Worm (Caenorhabditis elegans) whole organism, L4 larva: ENCODE measurements around the gene cdka-1.
A peak's percentile ranks its signal among the peaks of the same experiment; 100 is the strongest.

Experiments used
- D1046.2 ChIP-seq: fragments of 200-800 bp; sonication (Bioruptor generic); IDR thresholded peaks from 2 replicates; pipeline ENCODE4 v1.3.6; 2022; ENCODE audit warnings: missing genetic modification characterization, missing compliant biosample characterization
- F10B5.3 ChIP-seq: sonication (generic microtip); optimal IDR thresholded peaks from 2 replicates; lab custom pipeline; 2016; ENCODE audit warnings: mild to moderate bottlenecking, missing genetic modification characterization, missing compliant biosample characterization
- F26F4.8 ChIP-seq: fragments of 200-800 bp; sonication (Bioruptor generic); conservative IDR thresholded peaks from 2 replicates; pipeline ENCODE4 v1.3.6; 2022; ENCODE audit warnings: missing genetic modification characterization, missing compliant biosample characterization
- F37D6.2 ChIP-seq: sonication (generic microtip); optimal IDR thresholded peaks from 2 replicates; lab custom pipeline; 2016; ENCODE audit warnings: mild to moderate bottlenecking, missing genetic modification characterization, missing compliant biosample characterization
- F44E2.7 ChIP-seq: fragments of 200-800 bp; sonication (Bioruptor generic); IDR thresholded peaks from 2 replicates; pipeline ENCODE4 v2.1.2; 2022; ENCODE audit warnings: missing genetic modification characterization, missing compliant biosample characterization
- R02D3.7 ChIP-seq: fragments of 150-350 bp; sonication (generic microtip); optimal IDR thresholded peaks from 3 replicates; lab custom pipeline; 2014; ENCODE audit warnings: missing biosample characterization, missing genetic modification characterization
- T20F7.1 ChIP-seq: fragments of 200-800 bp; sonication (Bioruptor generic); optimal IDR thresholded peaks from 2 replicates; lab custom pipeline; 2018; ENCODE audit warnings: mild to moderate bottlenecking, missing genetic modification characterization, missing compliant biosample characterization
- T26A8.4 ChIP-seq: fragments of 200-800 bp; sonication (Bioruptor generic); IDR thresholded peaks from 2 replicates; pipeline ENCODE4 v1.3.6; 2022; ENCODE audit warnings: missing genetic modification characterization, missing compliant biosample characterization
- Y5F2A.4 ChIP-seq: fragments of 200-800 bp; sonication (Bioruptor generic); optimal IDR thresholded peaks from 2 replicates; lab custom pipeline; 2018; ENCODE audit warnings: mild to moderate bottlenecking, missing genetic modification characterization, missing compliant biosample characterization
- Y75B8A.6 ChIP-seq: fragments of 200-800 bp; sonication (Bioruptor generic); IDR thresholded peaks from 2 replicates; pipeline ENCODE4 v1.3.6; 2022; ENCODE audit warnings: missing genetic modification reagents, missing genetic modification characterization, missing compliant biosample characterization
- ZK337.2 ChIP-seq: fragments of 200-800 bp; sonication (Bioruptor generic); IDR thresholded peaks from 2 replicates; pipeline ENCODE4 v1.3.6; 2022; ENCODE audit warnings: missing genetic modification reagents, missing genetic modification characterization, missing compliant biosample characterization
- ZK546.5 ChIP-seq, 2 experiments: sonication (generic microtip); optimal IDR thresholded peaks; 2 replicates each; lab custom pipeline; 2017; ENCODE audit warnings: missing biosample characterization in 2 of 2, missing genetic modification characterization in 2 of 2
- aly-2 ChIP-seq: sonication (generic microtip); optimal IDR thresholded peaks from 2 replicates; lab custom pipeline; 2018; ENCODE audit warnings: missing biosample characterization, missing genetic modification characterization
- ama-1 ChIP-seq: fragments of 150-350 bp; optimal IDR thresholded peaks from 2 replicates; lab custom pipeline; 2014; ENCODE audit warnings: inconsistent platforms, mixed read lengths
- arid-1 ChIP-seq: fragments of 200-800 bp; sonication (Bioruptor generic); conservative IDR thresholded peaks from 2 replicates; pipeline ENCODE4 v1.3.6; 2022; ENCODE audit warnings: missing genetic modification reagents, missing genetic modification characterization, missing compliant biosample characterization
- attf-4 ChIP-seq: sonication (generic microtip); optimal IDR thresholded peaks from 3 replicates; lab custom pipeline; 2017; ENCODE audit warnings: missing biosample characterization, missing genetic modification characterization
- ceh-44 ChIP-seq: fragments of 200-800 bp; sonication (Bioruptor generic); IDR thresholded peaks from 2 replicates; pipeline ENCODE4 v1.3.6; 2022; ENCODE audit warnings: missing genetic modification reagents, missing genetic modification characterization, missing compliant biosample characterization
- daf-12 ChIP-seq: fragments of 150-350 bp; optimal IDR thresholded peaks from 2 replicates; lab custom pipeline; 2014; ENCODE audit warnings: missing biosample characterization, missing genetic modification reagents, missing genetic modification characterization
- daf-8 ChIP-seq: fragments of 200-800 bp; sonication (Bioruptor generic); IDR thresholded peaks from 2 replicates; pipeline ENCODE4 v1.3.6; 2022; ENCODE audit warnings: missing genetic modification characterization, missing compliant biosample characterization
- dmd-8 ChIP-seq: fragments of 200-800 bp; sonication (Bioruptor generic); IDR thresholded peaks from 2 replicates; pipeline ENCODE4 v1.3.6; 2022; ENCODE audit warnings: missing genetic modification characterization, missing compliant biosample characterization
- dpl-1 ChIP-seq: fragments of 150-350 bp; optimal IDR thresholded peaks from 2 replicates; lab custom pipeline; 2014; ENCODE audit warnings: missing biosample characterization, missing genetic modification reagents, missing genetic modification characterization
- hif-1 ChIP-seq, 2 experiments: sonication (generic microtip); optimal IDR thresholded peaks; 2 replicates each; lab custom pipeline; 2016 to 2017; ENCODE audit warnings: missing compliant biosample characterization in 2 of 2, missing genetic modification characterization in 2 of 2, missing genetic modification reagents in 2 of 2, missing genotype in 2 of 2, mild to moderate bottlenecking in 1 of 2
- hlh-11 ChIP-seq: fragments of 200-800 bp; sonication (Bioruptor generic); optimal IDR thresholded peaks from 2 replicates; lab custom pipeline; 2018; ENCODE audit warnings: mild to moderate bottlenecking, missing genetic modification characterization, missing compliant biosample characterization
- hlh-30 ChIP-seq: sonication (generic microtip); optimal IDR thresholded peaks from 2 replicates; lab custom pipeline; 2017; ENCODE audit warnings: antibody characterized with exemption, mild to moderate bottlenecking, missing genetic modification characterization, missing compliant biosample characterization; ENCODE audit not compliant: insufficient read depth
- hmg-1.1 ChIP-seq: fragments of 200-800 bp; sonication (Bioruptor generic); IDR thresholded peaks from 2 replicates; pipeline ENCODE4 v1.3.6; 2022; ENCODE audit warnings: missing genetic modification reagents, missing genetic modification characterization, missing compliant biosample characterization
- jun-1 ChIP-seq: fragments of 150-350 bp; optimal IDR thresholded peaks from 2 replicates; lab custom pipeline; 2014; ENCODE audit warnings: missing biosample characterization, missing genetic modification reagents, missing genetic modification characterization
- lim-7 ChIP-seq: fragments of 200-800 bp; sonication (Bioruptor generic); IDR thresholded peaks from 2 replicates; pipeline ENCODE4 v1.3.6; 2022; ENCODE audit warnings: missing genetic modification characterization, missing compliant biosample characterization
- lin-29 ChIP-seq: fragments of 200-800 bp; sonication (Bioruptor generic); IDR thresholded peaks from 2 replicates; pipeline ENCODE4 v1.3.6; 2022; ENCODE audit warnings: missing genetic modification reagents, missing genetic modification characterization, missing compliant biosample characterization
- lsy-2 ChIP-seq, 2 experiments: fragments of 150-350 bp in 1 of 2; sonication (generic microtip) in 1 of 2; optimal IDR thresholded peaks; 2 replicates each; lab custom pipeline; 2014 to 2017; ENCODE audit warnings: missing biosample characterization in 2 of 2, missing genetic modification characterization in 2 of 2
- mdl-1 ChIP-seq, 2 experiments: fragments of 150-350 bp in 1 of 2; sonication (generic microtip) in 1 of 2; optimal IDR thresholded peaks; 2 replicates each; lab custom pipeline; 2014 to 2017; ENCODE audit warnings: missing biosample characterization in 2 of 2, missing genetic modification characterization in 2 of 2
- mdt-29 ChIP-seq: fragments of 200-800 bp; sonication (Bioruptor generic); IDR thresholded peaks from 2 replicates; pipeline ENCODE4 v1.3.6; 2022; ENCODE audit warnings: missing genetic modification reagents, missing genetic modification characterization, missing compliant biosample characterization
- mxl-2 ChIP-seq: fragments of 200-800 bp; sonication (Bioruptor generic); conservative IDR thresholded peaks from 2 replicates; pipeline ENCODE4 v1.3.6; 2022; ENCODE audit warnings: missing genetic modification reagents, missing genetic modification characterization, missing compliant biosample characterization
- nhr-111 ChIP-seq: fragments of 200-800 bp; sonication (Bioruptor generic); optimal IDR thresholded peaks from 2 replicates; lab custom pipeline; 2018; ENCODE audit warnings: mild to moderate bottlenecking, missing genetic modification characterization, missing compliant biosample characterization
- nhr-25 ChIP-seq: sonication (generic microtip); optimal IDR thresholded peaks from 2 replicates; lab custom pipeline; 2017; ENCODE audit warnings: missing genetic modification characterization, mild to moderate bottlenecking, missing compliant biosample characterization, antibody characterized with exemption, moderate library complexity, borderline replicate concordance; ENCODE audit not compliant: insufficient read depth
- nhr-42 ChIP-seq: fragments of 200-800 bp; sonication (Bioruptor generic); IDR thresholded peaks from 2 replicates; pipeline ENCODE4 v1.3.6; 2022; ENCODE audit warnings: missing genetic modification characterization, missing compliant biosample characterization
- nhr-6 ChIP-seq: fragments of 150-350 bp; optimal IDR thresholded peaks from 2 replicates; lab custom pipeline; 2014; ENCODE audit warnings: missing biosample characterization, missing genetic modification characterization
- nhr-76 ChIP-seq: fragments of 150-350 bp; optimal IDR thresholded peaks from 2 replicates; lab custom pipeline; 2014; ENCODE audit warnings: missing biosample characterization, missing genetic modification characterization
- nhr-77 ChIP-seq: fragments of 150-350 bp; optimal IDR thresholded peaks from 2 replicates; lab custom pipeline; 2014; ENCODE audit warnings: missing biosample characterization, missing genetic modification characterization
- rbr-2 ChIP-seq: sonication (generic microtip); optimal IDR thresholded peaks from 2 replicates; lab custom pipeline; 2016; ENCODE audit warnings: missing genotype, missing genetic modification characterization, missing compliant biosample characterization
- saeg-2 ChIP-seq: fragments of 200-800 bp; sonication (Bioruptor generic); IDR thresholded peaks from 2 replicates; pipeline ENCODE4 v1.3.6; 2022; ENCODE audit warnings: missing genetic modification reagents, missing genetic modification characterization, missing compliant biosample characterization
- skn-1 ChIP-seq: fragments of 150-350 bp; optimal IDR thresholded peaks from 2 replicates; lab custom pipeline; 2014; ENCODE audit warnings: missing biosample characterization, missing genetic modification characterization
- spr-1 ChIP-seq: sonication (generic microtip); optimal IDR thresholded peaks from 2 replicates; lab custom pipeline; 2016; ENCODE audit warnings: mild to moderate bottlenecking, missing genetic modification characterization, missing compliant biosample characterization
- tag-97 ChIP-seq: fragments of 200-800 bp; sonication (Bioruptor generic); IDR thresholded peaks from 2 replicates; pipeline ENCODE4 v1.3.6; 2022; ENCODE audit warnings: missing genetic modification characterization, missing compliant biosample characterization
- tra-1 ChIP-seq: fragments of 200-800 bp; sonication (Bioruptor generic); IDR thresholded peaks from 2 replicates; pipeline ENCODE4 v1.3.6; 2022; ENCODE audit warnings: missing genetic modification reagents, missing genetic modification characterization, missing compliant biosample characterization
- unc-39 ChIP-seq: sonication (generic microtip); optimal IDR thresholded peaks from 2 replicates; lab custom pipeline; 2017; ENCODE audit warnings: missing biosample characterization, missing genetic modification characterization
- zfp-2 ChIP-seq: sonication (generic microtip); optimal IDR thresholded peaks from 2 replicates; lab custom pipeline; 2016; ENCODE audit warnings: mild to moderate bottlenecking, missing genetic modification characterization, missing compliant biosample characterization
- zip-11 ChIP-seq: fragments of 200-800 bp; sonication (Bioruptor generic); IDR thresholded peaks from 2 replicates; pipeline ENCODE4 v1.3.6; 2022; ENCODE audit warnings: missing genetic modification characterization, missing compliant biosample characterization
- zip-2 ChIP-seq: fragments of 150-350 bp; optimal IDR thresholded peaks from 2 replicates; lab custom pipeline; 2014; ENCODE audit warnings: missing biosample characterization, missing genetic modification characterization
- ztf-11 ChIP-seq: fragments of 150-350 bp; optimal IDR thresholded peaks from 2 replicates; lab custom pipeline; 2014; ENCODE audit warnings: missing biosample characterization, missing genetic modification characterization

cdka-1 gene

DNA sequence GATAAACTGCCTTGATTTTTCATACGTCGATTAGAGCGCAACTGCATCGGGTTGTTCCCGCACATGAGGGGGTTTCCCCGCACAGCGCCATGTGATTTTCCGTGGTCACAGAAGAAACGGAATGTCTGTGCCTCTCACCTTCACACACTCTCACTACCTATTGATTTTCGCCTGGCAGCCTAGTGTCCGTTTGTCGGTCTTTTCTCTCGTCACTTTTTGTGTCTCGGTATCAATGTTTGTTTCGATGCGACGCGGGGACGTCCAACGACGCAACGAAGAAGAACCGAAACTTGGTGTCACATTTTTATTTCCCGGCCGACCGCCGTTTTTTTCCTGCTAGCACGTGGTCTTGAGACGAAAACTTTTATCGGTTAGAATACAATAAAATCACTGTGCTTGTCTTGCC lies 9.2 kb upstream of the cdka-1 start (continued):
- TF ChIP-seq T20F7.1 (GFP tag; lab: Kevin White, UChicago): peak; percentile 86
- no peak for TF ChIP-seq F26F4.8 (GFP tag; lab: Robert Waterston, UW)
- TF ChIP-seq R02D3.7 (tag; lab: Kevin White, UChicago): no peak
- TF ChIP-seq daf-8 (GFP tag; lab: Robert Waterston, UW): no peak
- TF ChIP-seq F44E2.7: no peak
- TF ChIP-seq dmd-8: no peak
- TF ChIP-seq aly-2 (tag; lab: Kevin White, UChicago): no peak
- TF ChIP-seq hmg-1.1 (GFP tag; lab: Robert Waterston, UW): peak; percentile 86
- peak; percentile 15; the same call in 1 of the 2 replicates for TF ChIP-seq arid-1 (GFP tag; lab: Robert Waterston, UW)
- TF ChIP-seq hlh-30 (tag; lab: Kevin White, UChicago): peak; percentile 99
- peak; percentile 13 for TF ChIP-seq ama-1 (lab: Kevin White, UChicago)
- no peak for TF ChIP-seq zip-11

ce11 chrIII:4649811-4650544 lies 8.6 kb upstream of the cdka-1 start, which contains the start of gene ppm-2:
ppm-2 (plus strand) TSS chrIII:4650494.
- TF ChIP-seq nhr-77 (peak; percentile 14), hlh-11 (tag; lab: Kevin White, UChicago) (peak; percentile 24), rbr-2 (tag; lab: Kevin White, UChicago) (no peak), Y75B8A.6 (no peak), attf-4 (no peak), tag-97 (GFP tag; lab: Robert Waterston, UW) (no peak), skn-1 (tag; lab: Kevin White, UChicago) (no peak), T26A8.4 (GFP tag; lab: Robert Waterston, UW) (no peak), mdt-29 (GFP tag; lab: Robert Waterston, UW) (no peak), F10B5.3 (tag; lab: Kevin White, UChicago) (no peak), zip-2 (tag; lab: Kevin White, UChicago) (no peak), saeg-2 (GFP tag; lab: Robert Waterston, UW) (no peak), D1046.2 (GFP tag; lab: Robert Waterston, UW) (no peak), ceh-44 (GFP tag; lab: Robert Waterston, UW) (no peak), ZK546.5 (tag; optimal IDR thresholded peaks at IDR 0.05; lab: Kevin White, UChicago) (no peak), dmd-8 (no peak), nhr-76 (tag; lab: Kevin White, UChicago) (no peak), Y5F2A.4 (GFP tag; lab: Kevin White, UChicago) (no peak), nhr-25 (no peak), hmg-1.1 (GFP tag; lab: Robert Waterston, UW) (no peak), mxl-2 (GFP tag; lab: Robert Waterston, UW) (no peak), nhr-111 (GFP tag; lab: Kevin White, UChicago) (no peak), lin-29 (GFP tag; lab: Robert Waterston, UW) (no peak), F37D6.2 (tag; lab: Kevin White, UChicago) (no peak), unc-39 (tag; lab: Kevin White, UChicago) (no peak), tra-1 (GFP tag; lab: Robert Waterston, UW) (0 out of 2 replicates have a peak, but pooled peaks have one; percentile 9), arid-1 (GFP tag; lab: Robert Waterston, UW) (no peak), daf-12 (tag; lab: Kevin White, UChicago) (no peak), spr-1 (tag; lab: Kevin White, UChicago) (no peak), lim-7 (GFP tag; lab: Robert Waterston, UW) (no peak), jun-1 (tag; lab: Kevin White, UChicago) (no peak), hif-1 (tag; optimal IDR thresholded peaks at IDR 0.05; lab: Kevin White, UChicago) (no peak), mdl-1 (tag; optimal IDR thresholded peaks at IDR 0.05; lab: Kevin White, UChicago) (peak in 1 of 2 experiments; percentile 10), nhr-42 (GFP tag; lab: Robert Waterston, UW) (no peak), ZK337.2 (GFP tag; lab: Robert Waterston, UW) (no peak), lsy-2 (tag; optimal IDR thresholded peaks at IDR 0.05; lab: Kevin White, UChicago) (peak in 1 of 2 experiments; percentile 47), dpl-1 (GFP tag; lab: Kevin White, UChicago) (no peak), ztf-11 (tag; lab: Kevin White, UChicago) (no peak), nhr-6 (no peak), zfp-2 (tag; lab: Kevin White, UChicago) (no peak)
